Worm (Caenorhabditis elegans) whole organism, young adult: ENCODE data around the gene kap-1.

Experiments used
- B0035.1 ChIP-seq: sonication (generic microtip); optimal IDR thresholded peaks from 2 replicates; lab custom pipeline; 2016; ENCODE audit warnings: missing genetic modification characterization, mild to moderate bottlenecking, missing compliant biosample characterization, missing genotype, missing genetic modification reagents
- D2030.7 ChIP-seq: fragments of 200-800 bp; sonication (Bioruptor generic); IDR thresholded peaks from 2 replicates; pipeline ENCODE4 v1.3.6; 2022; ENCODE audit warnings: missing genetic modification reagents, missing genetic modification characterization, missing compliant biosample characterization
- F33H1.4 ChIP-seq: fragments of 200-800 bp; sonication (Bioruptor generic); IDR thresholded peaks from 2 replicates; pipeline ENCODE4 v1.3.6; 2022; ENCODE audit warnings: missing genetic modification reagents, missing genetic modification characterization, missing compliant biosample characterization
- F37B4.10 ChIP-seq: fragments of 200-800 bp; sonication (Bioruptor generic); IDR thresholded peaks from 2 replicates; pipeline ENCODE4 v1.3.6; 2022; ENCODE audit warnings: missing genetic modification characterization, missing compliant biosample characterization
- F39B2.1 ChIP-seq: fragments of 200-800 bp; sonication (Bioruptor generic); IDR thresholded peaks from 2 replicates; pipeline ENCODE4 v1.3.6; 2022; ENCODE audit warnings: missing genetic modification reagents, missing genetic modification characterization, missing compliant biosample characterization
- F52B5.7 ChIP-seq: sonication (generic microtip); optimal IDR thresholded peaks from 2 replicates; lab custom pipeline; 2016; ENCODE audit warnings: mild to moderate bottlenecking, missing genetic modification characterization, missing compliant biosample characterization
- F57A8.1 ChIP-seq: fragments of 200-800 bp; sonication (Bioruptor generic); optimal IDR thresholded peaks from 2 replicates; lab custom pipeline; 2018; ENCODE audit warnings: mild to moderate bottlenecking, missing genetic modification characterization, moderate library complexity, missing compliant biosample characterization
- T07F8.4 ChIP-seq: sonication (generic microtip); optimal IDR thresholded peaks from 2 replicates; lab custom pipeline; 2016; ENCODE audit warnings: mild to moderate bottlenecking, missing genetic modification characterization, moderate library complexity, missing compliant biosample characterization
- T26A5.8 ChIP-seq: sonication (generic microtip); optimal IDR thresholded peaks from 2 replicates; lab custom pipeline; 2016; ENCODE audit warnings: missing genetic modification characterization, missing compliant biosample characterization
- Y56A3A.18 ChIP-seq: fragments of 200-800 bp; sonication (Bioruptor generic); IDR thresholded peaks from 2 replicates; pipeline ENCODE4 v1.3.6; 2022; ENCODE audit warnings: missing genetic modification reagents, missing genetic modification characterization, missing compliant biosample characterization
- Y67H2A.10 ChIP-seq: fragments of 200-800 bp; sonication (Bioruptor generic); conservative IDR thresholded peaks from 2 replicates; pipeline ENCODE4 v1.3.6; 2022; ENCODE audit warnings: missing genetic modification reagents, missing genetic modification characterization, missing compliant biosample characterization
- akir-1 ChIP-seq: fragments of 200-800 bp; sonication (Bioruptor generic); optimal IDR thresholded peaks from 2 replicates; lab custom pipeline; 2018; ENCODE audit warnings: mild to moderate bottlenecking, missing genetic modification characterization, moderate library complexity, missing compliant biosample characterization
- atf-7 ChIP-seq: sonication (generic microtip); optimal IDR thresholded peaks from 2 replicates; lab custom pipeline; 2017; ENCODE audit warnings: mild to moderate bottlenecking, missing genetic modification characterization, missing compliant biosample characterization
- attf-5 ChIP-seq: fragments of 200-800 bp; sonication (Bioruptor generic); optimal IDR thresholded peaks from 2 replicates; lab custom pipeline; 2018; ENCODE audit warnings: mild to moderate bottlenecking, missing genetic modification characterization, missing compliant biosample characterization
- attf-6 ChIP-seq: fragments of 200-800 bp; sonication (Bioruptor generic); IDR thresholded peaks from 2 replicates; pipeline ENCODE4 v1.3.6; 2022; ENCODE audit warnings: missing genetic modification reagents, missing genetic modification characterization, missing compliant biosample characterization
- bed-2 ChIP-seq: fragments of 200-800 bp; sonication (Bioruptor generic); IDR thresholded peaks from 2 replicates; pipeline ENCODE4 v1.3.6; 2022; ENCODE audit warnings: missing genetic modification reagents, missing genetic modification characterization, missing compliant biosample characterization
- ceh-100 ChIP-seq: fragments of 200-800 bp; sonication (Bioruptor generic); IDR thresholded peaks from 2 replicates; pipeline ENCODE4 v1.3.6; 2022; ENCODE audit warnings: missing genetic modification reagents, missing genetic modification characterization, missing compliant biosample characterization
- ceh-27 ChIP-seq: fragments of 200-800 bp; sonication (Bioruptor generic); optimal IDR thresholded peaks from 2 replicates; lab custom pipeline; 2018; ENCODE audit warnings: mild to moderate bottlenecking, missing genetic modification characterization, moderate library complexity, missing compliant biosample characterization
- die-1 ChIP-seq: sonication (generic microtip); optimal IDR thresholded peaks from 2 replicates; lab custom pipeline; 2016; ENCODE audit warnings: missing genotype, mild to moderate bottlenecking, missing genetic modification characterization, missing compliant biosample characterization
- dox-1 ChIP-seq: fragments of 200-800 bp; sonication (Bioruptor generic); IDR thresholded peaks from 2 replicates; pipeline ENCODE4 v1.3.6; 2022; ENCODE audit warnings: missing genetic modification reagents, missing genetic modification characterization, missing compliant biosample characterization
- dpff-1 ChIP-seq: sonication (generic microtip); optimal IDR thresholded peaks from 2 replicates; lab custom pipeline; 2017; ENCODE audit warnings: mild to moderate bottlenecking, missing genetic modification characterization, missing compliant biosample characterization
- egl-18 ChIP-seq: fragments of 200-800 bp; sonication (Bioruptor generic); IDR thresholded peaks from 2 replicates; pipeline ENCODE4 v1.3.6; 2022; ENCODE audit warnings: missing genetic modification reagents, missing genetic modification characterization, missing compliant biosample characterization
- ekl-4 ChIP-seq: fragments of 200-800 bp; sonication (Bioruptor generic); IDR thresholded peaks from 2 replicates; pipeline ENCODE4 v1.3.6; 2022; ENCODE audit warnings: missing genetic modification reagents, missing genetic modification characterization, missing compliant biosample characterization
- fkh-3 ChIP-seq: sonication (generic microtip); optimal IDR thresholded peaks from 2 replicates; lab custom pipeline; 2016; ENCODE audit warnings: mild to moderate bottlenecking, missing genetic modification characterization, missing compliant biosample characterization
- gei-17 ChIP-seq: fragments of 200-800 bp; sonication (Bioruptor generic); optimal IDR thresholded peaks from 2 replicates; lab custom pipeline; 2018; ENCODE audit warnings: mild to moderate bottlenecking, missing genetic modification characterization, missing compliant biosample characterization
- hlh-12 ChIP-seq: sonication (generic microtip); optimal IDR thresholded peaks from 2 replicates; lab custom pipeline; 2016; ENCODE audit warnings: missing genetic modification characterization, missing compliant biosample characterization
- hrde-1 ChIP-seq: sonication (generic microtip); optimal IDR thresholded peaks from 2 replicates; lab custom pipeline; 2016; ENCODE audit warnings: missing genetic modification characterization, mild to moderate bottlenecking, missing compliant biosample characterization, moderate library complexity, missing genotype, missing genetic modification reagents, borderline replicate concordance
- hsf-1 ChIP-seq: fragments of 200-800 bp; sonication (Bioruptor generic); IDR thresholded peaks from 2 replicates; pipeline ENCODE4 v1.3.6; 2022; ENCODE audit warnings: missing genetic modification reagents, missing genetic modification characterization, missing compliant biosample characterization
- lag-1 ChIP-seq: fragments of 200-800 bp; sonication (Bioruptor generic); IDR thresholded peaks from 2 replicates; pipeline ENCODE4 v1.3.6; 2022; ENCODE audit warnings: missing genetic modification reagents, missing genetic modification characterization, missing compliant biosample characterization
- let-607 ChIP-seq, 2 experiments: fragments of 200-800 bp in 1 of 2; sonication (Bioruptor generic) in 1 of 2; sonication (generic microtip) in 1 of 2; optimal IDR thresholded peaks; 2 replicates each; lab custom pipeline; 2016 to 2018; ENCODE audit warnings: mild to moderate bottlenecking in 2 of 2, missing compliant biosample characterization in 2 of 2, missing genetic modification characterization in 2 of 2, moderate library complexity in 2 of 2, missing genotype in 1 of 2
- lin-35 ChIP-seq, 3 experiments: fragments of 150-350 bp in 2 of 3; sonication (generic microtip) in 1 of 3; optimal IDR thresholded peaks; 2 replicates each; lab custom pipeline; 2014 to 2018; ENCODE audit warnings: missing biosample characterization in 3 of 3, missing genetic modification characterization in 3 of 3, missing genetic modification reagents in 3 of 3
- lin-40 ChIP-seq: sonication (generic microtip); optimal IDR thresholded peaks from 2 replicates; lab custom pipeline; 2016; ENCODE audit warnings: missing genetic modification characterization, mild to moderate bottlenecking, missing compliant biosample characterization, missing genotype, missing genetic modification reagents
- mes-4 ChIP-seq: sonication (generic microtip); optimal IDR thresholded peaks from 2 replicates; lab custom pipeline; 2016; ENCODE audit warnings: missing genotype, missing genetic modification characterization, missing compliant biosample characterization
- nfya-2 ChIP-seq: fragments of 200-800 bp; sonication (Bioruptor generic); IDR thresholded peaks from 2 replicates; pipeline ENCODE4 v1.3.6; 2022; ENCODE audit warnings: missing genetic modification reagents, missing genetic modification characterization, missing compliant biosample characterization
- nhr-120 ChIP-seq: fragments of 200-800 bp; sonication (Bioruptor generic); IDR thresholded peaks from 2 replicates; pipeline ENCODE4 v1.3.6; 2022; ENCODE audit warnings: missing genetic modification characterization, missing compliant biosample characterization
- nhr-80 ChIP-seq: sonication (generic microtip); optimal IDR thresholded peaks from 2 replicates; lab custom pipeline; 2016; ENCODE audit warnings: missing genetic modification characterization, missing compliant biosample characterization
- pha-4 ChIP-seq: fragments of 150-350 bp; sonication (generic microtip); optimal IDR thresholded peaks from 2 replicates; lab custom pipeline; 2014; ENCODE audit warnings: missing biosample characterization, missing genetic modification reagents, missing genetic modification characterization
- snpc-3.4 ChIP-seq: sonication (generic microtip); optimal IDR thresholded peaks from 2 replicates; lab custom pipeline; 2017; ENCODE audit warnings: missing genetic modification characterization, mild to moderate bottlenecking, missing compliant biosample characterization, antibody characterized with exemption, moderate library complexity, missing genotype, missing genetic modification reagents
- snpc-4 ChIP-seq, 5 experiments: fragments of 150-350 bp in 1 of 5; sonication (generic microtip) in 4 of 5; optimal IDR thresholded peaks; 2 replicates each; lab custom pipeline; 2014 to 2018; ENCODE audit warnings: missing genetic modification characterization in 5 of 5, missing biosample characterization in 3 of 5, antibody characterized with exemption in 2 of 5, mild to moderate bottlenecking in 2 of 5, missing compliant biosample characterization in 2 of 5, missing genotype in 2 of 5, moderate library complexity in 2 of 5, missing genetic modification reagents in 1 of 5
- tlf-1 ChIP-seq: fragments of 200-800 bp; sonication (Bioruptor generic); optimal IDR thresholded peaks from 2 replicates; lab custom pipeline; 2018; ENCODE audit warnings: mild to moderate bottlenecking, missing genetic modification characterization, missing compliant biosample characterization
- unc-62 ChIP-seq: fragments of 150-350 bp; optimal IDR thresholded peaks from 2 replicates; lab custom pipeline; 2014; ENCODE audit warnings: missing biosample characterization, missing genetic modification reagents, missing genetic modification characterization
- xnd-1 ChIP-seq: sonication (generic microtip); optimal IDR thresholded peaks from 2 replicates; lab custom pipeline; 2016; ENCODE audit warnings: missing genotype, missing genetic modification reagents, missing genetic modification characterization, missing compliant biosample characterization
- zfh-2 ChIP-seq: fragments of 200-800 bp; sonication (Bioruptor generic); conservative IDR thresholded peaks from 2 replicates; pipeline ENCODE4 v1.3.6; 2022; ENCODE audit warnings: missing genetic modification reagents, missing genetic modification characterization, missing compliant biosample characterization
- zim-3 ChIP-seq: sonication (generic microtip); optimal IDR thresholded peaks from 2 replicates; lab custom pipeline; 2017; ENCODE audit warnings: mild to moderate bottlenecking, missing genetic modification characterization, moderate library complexity, missing compliant biosample characterization
- ztf-18 ChIP-seq: sonication (generic microtip); optimal IDR thresholded peaks from 2 replicates; lab custom pipeline; 2016; ENCODE audit warnings: missing genotype, mild to moderate bottlenecking, missing genetic modification characterization, missing compliant biosample characterization
- ztf-22 ChIP-seq: fragments of 200-800 bp; sonication (Bioruptor generic); optimal IDR thresholded peaks from 2 replicates; lab custom pipeline; 2018; ENCODE audit warnings: mild to moderate bottlenecking, missing genetic modification characterization, moderate library complexity, missing compliant biosample characterization
- ztf-25 ChIP-seq: fragments of 200-800 bp; sonication (Bioruptor generic); IDR thresholded peaks from 2 replicates; pipeline ENCODE4 v1.3.6; 2022; ENCODE audit warnings: missing genetic modification reagents, missing genetic modification characterization, missing compliant biosample characterization
- ztf-26 ChIP-seq: sonication (generic microtip); optimal IDR thresholded peaks from 2 replicates; lab custom pipeline; 2017; ENCODE audit warnings: missing genetic modification characterization, missing compliant biosample characterization
- ztf-6 ChIP-seq: fragments of 200-800 bp; sonication (Bioruptor generic); IDR thresholded peaks from 2 replicates; pipeline ENCODE4 v1.3.6; 2022; ENCODE audit warnings: missing genetic modification reagents, missing genetic modification characterization, missing compliant biosample characterization

The kap-1 gene

ce11 chrIII:7387359-7387758, 48.7 kb downstream of the kap-1 start (continued):
- no peak for TF ChIP-seq ztf-22
- TF ChIP-seq snpc-4 (GFP tag; optimal IDR thresholded peaks at IDR 0.05; lab: Kevin White, UChicago) = no peak
- peak in 3 of 4 experiments; percentile 69 to 75 (median 72) for TF ChIP-seq snpc-4 (tag; optimal IDR thresholded peaks at IDR 0.05; lab: Kevin White, UChicago)
- no peak for TF ChIP-seq T26A5.8
- no peak for TF ChIP-seq D2030.7 (GFP tag; lab: Robert Waterston, UW)
- TF ChIP-seq dpff-1 (tag; lab: Kevin White, UChicago) = no peak
- TF ChIP-seq hrde-1 (tag; lab: Kevin White, UChicago) = no peak
- peak; percentile 73 for TF ChIP-seq dox-1 (GFP tag; lab: Robert Waterston, UW)
- no peak for TF ChIP-seq Y67H2A.10 (GFP tag; lab: Robert Waterston, UW)
- no peak for TF ChIP-seq tlf-1 (GFP tag; lab: Kevin White, UChicago)
- peak; percentile 35 for TF ChIP-seq die-1 (tag; lab: Kevin White, UChicago)
- no peak for TF ChIP-seq ceh-27
- TF ChIP-seq attf-6 (GFP tag; lab: Robert Waterston, UW) = no peak
- TF ChIP-seq ztf-6 = no peak
- peak; percentile 16 for TF ChIP-seq gei-17 (GFP tag; lab: Kevin White, UChicago)
- TF ChIP-seq fkh-3 (tag; lab: Kevin White, UChicago) = peak; percentile 18
- no peak for TF ChIP-seq F57A8.1 (GFP tag; lab: Kevin White, UChicago)
- no peak for TF ChIP-seq nfya-2 (GFP tag; lab: Robert Waterston, UW)
- TF ChIP-seq ztf-25 (GFP tag; lab: Robert Waterston, UW) = no peak
- TF ChIP-seq lag-1 = no peak
- 0 out of 2 replicates have a peak, but pooled peaks have one; percentile 10 for TF ChIP-seq F33H1.4
- peak; percentile 39 for TF ChIP-seq atf-7 (tag; lab: Kevin White, UChicago)
- TF ChIP-seq lin-35 (GFP tag; optimal IDR thresholded peaks at IDR 0.05; lab: Kevin White, UChicago) = peak in 1 of 3 experiments; percentile 51
- no peak for TF ChIP-seq snpc-3.4 (tag; lab: Kevin White, UChicago)
- TF ChIP-seq mes-4 = no peak
- TF ChIP-seq F39B2.1 (GFP tag; lab: Robert Waterston, UW) = no peak
- no peak for TF ChIP-seq hsf-1 (GFP tag; lab: Robert Waterston, UW)
- peak; percentile 33; the same call in 1 of the 2 replicates for TF ChIP-seq ekl-4 (GFP tag; lab: Robert Waterston, UW)
- TF ChIP-seq F52B5.7 = no peak
- TF ChIP-seq ztf-26 (tag; lab: Kevin White, UChicago) = peak; percentile 40
- no peak for TF ChIP-seq egl-18 (GFP tag; lab: Robert Waterston, UW)
- no peak for TF ChIP-seq akir-1 (GFP tag; lab: Kevin White, UChicago)
- no peak for TF ChIP-seq unc-62 (GFP tag; lab: Kevin White, UChicago)
- TF ChIP-seq Y56A3A.18 (GFP tag; lab: Robert Waterston, UW) = peak; percentile 68; the same call in 1 of the 2 replicates
- TF ChIP-seq F37B4.10 (GFP tag; lab: Robert Waterston, UW) = no peak
- TF ChIP-seq pha-4 (tag; lab: Kevin White, UChicago) = no peak
- no peak for TF ChIP-seq hlh-12 (tag; lab: Kevin White, UChicago)
- TF ChIP-seq nhr-120 (GFP tag; lab: Robert Waterston, UW) = no peak
- no peak for TF ChIP-seq ceh-100 (GFP tag; lab: Robert Waterston, UW)
- TF ChIP-seq zfh-2 (GFP tag; lab: Robert Waterston, UW) = peak; percentile 95
- TF ChIP-seq B0035.1 (tag; lab: Kevin White, UChicago) = no peak
- peak; percentile 64 for TF ChIP-seq lin-40 (tag; lab: Kevin White, UChicago)
- TF ChIP-seq T07F8.4 (tag; lab: Kevin White, UChicago) = no peak
- peak; percentile 77 for TF ChIP-seq nhr-80 (tag; lab: Kevin White, UChicago)
- no peak for TF ChIP-seq bed-2 (GFP tag; lab: Robert Waterston, UW)
- peak; percentile 29 for TF ChIP-seq zim-3
- TF ChIP-seq let-607 (tag; optimal IDR thresholded peaks at IDR 0.05; lab: Kevin White, UChicago) = peak in 1 of 2 experiments; percentile 3
- no peak for TF ChIP-seq xnd-1
- peak; percentile 48 for TF ChIP-seq attf-5
- peak; percentile 50 for TF ChIP-seq ztf-18
